Worm (Caenorhabditis elegans): ENCODE measurements around the gene ZK673.2.

The ZK673.2 gene

DNA sequence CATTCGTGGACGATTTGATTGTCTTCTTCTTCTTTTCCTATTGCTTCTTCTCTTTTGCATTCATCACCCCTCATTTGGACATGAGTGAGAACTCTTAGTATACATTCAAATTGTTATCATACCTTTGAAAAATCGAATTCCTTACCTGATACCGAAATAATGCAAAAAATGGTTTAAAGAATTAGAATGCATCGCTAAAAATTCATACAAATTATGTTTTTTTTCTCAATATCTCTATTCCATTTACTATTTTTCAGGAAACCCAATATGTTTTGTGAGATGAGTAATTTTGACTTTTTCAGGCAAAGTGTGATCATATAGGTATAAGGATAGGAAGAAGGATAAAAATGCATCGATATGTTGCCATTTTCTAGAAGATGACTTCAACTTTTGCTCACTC is 8.9 kb downstream of the ZK673.2 start, which contains the start of gene ZK673.11:
TSS of gene ZK673.11 (plus strand) at position 301 of the 400 bp plus-strand sequence.
- TF ChIP-seq hlh-11 (tag; optimal IDR thresholded peaks at IDR 0.05) (no peak), Y5F2A.4 (GFP tag; optimal IDR thresholded peaks at IDR 0.05) (no peak), dve-1 (tag; optimal IDR thresholded peaks at IDR 0.05; ENCODE audit: insufficient read depth) (no peak), aha-1 (tag) (peak; percentile 79)

DNA sequence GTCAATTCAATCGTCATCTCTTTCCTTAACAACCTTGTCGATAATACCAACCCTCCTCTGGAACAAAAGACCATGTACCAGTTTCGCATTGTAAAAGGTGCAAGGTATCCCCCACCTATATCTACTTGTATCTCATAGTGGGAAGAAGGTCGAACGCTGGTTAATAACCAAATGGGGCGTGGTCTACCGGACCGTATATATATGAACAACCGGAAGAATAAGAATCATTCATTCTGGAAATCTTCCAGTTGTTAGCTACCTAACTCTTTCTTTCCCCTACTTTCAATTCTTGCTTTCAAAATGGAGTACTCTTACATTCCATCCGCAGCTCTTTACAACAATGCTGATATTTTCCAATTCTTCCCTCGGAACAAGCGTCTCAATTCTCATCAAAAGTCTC is 13.1 kb downstream of the ZK673.2 start, which contains the start of gene ZK673.5:
TSS of gene ZK673.5 (plus strand) at position 301 of the 400 bp plus-strand sequence.
- TF ChIP-seq nhr-48 (tag; optimal IDR thresholded peaks at IDR 0.05) (no peak), daf-16 (GFP tag; optimal IDR thresholded peaks at IDR 0.05) (no peak), daf-16 (tag; optimal IDR thresholded peaks at IDR 0.05) (no peak), pha-4 (GFP tag; IDR thresholded peaks at IDR 0.05) (no peak), pha-4 (tag; optimal IDR thresholded peaks at IDR 0.05) (no peak), dmd-9 (GFP tag; IDR thresholded peaks at IDR 0.05) (no peak), zag-1 (tag; optimal IDR thresholded peaks at IDR 0.05) (no peak), set-16 (GFP tag; IDR thresholded peaks at IDR 0.05) (no peak), lim-7 (GFP tag; IDR thresholded peaks at IDR 0.05) (no peak), R02D3.7 (tag; optimal IDR thresholded peaks at IDR 0.05) (no peak), nhr-28 (tag; optimal IDR thresholded peaks at IDR 0.05) (no peak), ces-1 (GFP tag; optimal IDR thresholded peaks at IDR 0.05) (no peak), rbr-2 (tag; optimal IDR thresholded peaks at IDR 0.05) (no peak), dmd-8 (GFP tag; IDR thresholded peaks at IDR 0.05) (no peak), fos-1 (tag; optimal IDR thresholded peaks at IDR 0.05) (no peak), pqm-1 (tag; optimal IDR thresholded peaks at IDR 0.05) (no peak), ceh-62 (tag; optimal IDR thresholded peaks at IDR 0.05) (no peak)

DNA sequence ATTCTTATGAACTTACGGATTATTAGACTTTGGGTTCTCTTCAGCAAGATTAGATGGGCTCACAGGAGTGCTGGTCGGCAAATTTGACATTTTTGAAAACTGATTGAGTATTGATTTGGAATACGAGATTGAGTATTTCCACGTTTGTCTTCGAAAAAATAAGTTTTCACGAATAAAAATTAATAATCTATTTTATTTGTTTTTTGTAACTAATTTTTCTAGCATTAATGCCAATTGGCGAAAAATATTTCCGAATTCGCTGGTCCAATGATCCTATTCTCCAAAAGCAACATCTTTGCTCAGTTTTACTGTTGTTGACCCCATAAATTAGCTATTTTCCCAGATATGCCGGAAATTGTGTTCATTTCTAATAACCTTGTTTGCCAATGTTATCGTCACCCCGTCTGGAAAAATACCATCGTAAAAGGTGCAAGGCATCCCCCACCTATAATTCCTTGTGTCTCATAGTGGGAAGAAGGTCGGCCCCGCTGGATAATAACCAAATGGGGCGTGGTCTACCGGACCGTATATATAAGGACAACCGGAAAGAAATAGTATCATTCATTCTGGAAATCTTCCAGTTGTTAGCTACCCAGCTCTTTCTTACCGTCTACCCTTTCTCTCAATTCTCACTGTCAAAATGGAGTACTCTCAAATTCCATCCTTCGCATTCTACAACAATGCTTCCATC is 16.3 kb downstream of the ZK673.2 start, which contains the start of the genes ZK673.6 and sdz-37:
TSS of gene ZK673.6 (minus strand) at position 101 of the 691 bp plus-strand sequence.
TSS of gene sdz-37 (plus strand) at position 641 of the 691 bp plus-strand sequence.
- TF ChIP-seq daf-12 (tag; optimal IDR thresholded peaks at IDR 0.05) (no peak), hlh-30 (tag; optimal IDR thresholded peaks at IDR 0.05; ENCODE audit: insufficient read depth) (no peak), ama-1 (optimal IDR thresholded peaks at IDR 0.05) (no peak), tra-1 (GFP tag; IDR thresholded peaks at IDR 0.05) (no peak), lin-15B (tag; optimal IDR thresholded peaks at IDR 0.05) (no peak), unc-62 (GFP tag; optimal IDR thresholded peaks at IDR 0.05 in 1 of 2) (no peak), unc-62 (tag; optimal IDR thresholded peaks at IDR 0.05) (no peak), mes-2 (tag; optimal IDR thresholded peaks at IDR 0.05; ENCODE audit: poor library complexity, severe bottlenecking) (no peak), T20F7.1 (GFP tag; optimal IDR thresholded peaks at IDR 0.05) (no peak), nhr-237 (tag; optimal IDR thresholded peaks at IDR 0.05) (no peak)

ce11 chrII:10466552-10466951 is 18.5 kb downstream of the ZK673.2 start, which contains the start of gene tnc-2:
Gene tnc-2, plus strand, starts transcription at chrII:10466852.
- TF ChIP-seq D1046.2 (GFP tag; IDR thresholded peaks at IDR 0.05): no peak

DNA sequence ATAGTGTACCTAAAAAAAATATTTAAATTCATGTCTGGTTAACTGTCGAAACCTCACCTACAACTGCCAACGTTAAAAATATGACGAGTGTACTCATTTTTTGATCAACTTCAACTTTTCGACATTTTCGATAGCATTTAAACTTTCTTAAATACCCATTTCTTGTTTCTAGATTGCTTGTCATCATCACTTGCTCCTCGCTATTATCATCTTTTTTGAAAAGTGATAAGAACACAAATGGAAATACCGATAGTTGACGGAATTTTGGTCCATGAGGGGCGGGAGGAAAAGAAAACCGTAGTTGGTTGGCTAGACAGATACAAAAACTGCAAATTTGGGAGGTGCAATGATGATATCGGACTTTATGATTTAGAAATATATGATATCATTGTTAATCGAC is 22.1 kb downstream of the ZK673.2 start, which contains the start of gene clec-143:
TSS of gene clec-143 (minus strand) at position 139 of the 400 bp plus-strand sequence.
- TF ChIP-seq unc-62 (GFP tag; optimal IDR thresholded peaks at IDR 0.05 in 1 of 2) (peak in 1 of 2 experiments; percentile 67), unc-62 (tag; optimal IDR thresholded peaks at IDR 0.05) (no peak), nhr-28 (tag; optimal IDR thresholded peaks at IDR 0.05) (peak; percentile 45), ctbp-1 (GFP tag; IDR thresholded peaks at IDR 0.05) (no peak), unc-39 (tag; optimal IDR thresholded peaks at IDR 0.05) (no peak), pqm-1 (tag; optimal IDR thresholded peaks at IDR 0.05) (peak; percentile 88)

Data from whole organism, L4 larva.